Fruit fly (Drosophila melanogaster) whole organism, embryonic: ENCODE measurements around the gene Cyp303a1.

ENCODE experiments used
- Abd-B ChIP-seq: fragments of 200-800 bp; sonication (Bioruptor generic); optimal IDR thresholded peaks from 2 replicates; lab custom pipeline; 2018; ENCODE audit warnings: missing biosample characterization, mild to moderate bottlenecking, missing genetic modification characterization, moderate library complexity
- Asciz ChIP-seq: fragments of 200-800 bp; sonication (Bioruptor generic); optimal IDR thresholded peaks from 2 replicates; lab custom pipeline; 2017; ENCODE audit warnings: missing biosample characterization, mild to moderate bottlenecking, missing genetic modification characterization, missing genetic modification reagents
- CG10274 ChIP-seq: fragments of 200-800 bp; sonication (Bioruptor generic); optimal IDR thresholded peaks from 3 replicates; lab custom pipeline; 2017; ENCODE audit warnings: missing biosample characterization, mild to moderate bottlenecking, missing genetic modification characterization
- CG10321 ChIP-seq: fragments of 200-800 bp; sonication (Bioruptor generic); IDR thresholded peaks from 2 replicates; pipeline ENCODE4 v1.3.6; 2022; ENCODE audit warnings: missing biosample characterization, missing genetic modification characterization
- CG10979 ChIP-seq: fragments of 200-800 bp; sonication (Bioruptor generic); optimal IDR thresholded peaks from 2 replicates; lab custom pipeline; 2018; ENCODE audit warnings: missing biosample characterization, mild to moderate bottlenecking, missing genetic modification characterization, moderate library complexity
- CG11504 ChIP-seq: fragments of 200-800 bp; sonication (Bioruptor generic); optimal IDR thresholded peaks from 3 replicates; lab custom pipeline; 2019; ENCODE audit warnings: missing biosample characterization, mild to moderate bottlenecking, missing genetic modification characterization, moderate library complexity
- CG13287 ChIP-seq: fragments of 200-800 bp; sonication (Bioruptor generic); IDR thresholded peaks from 2 replicates; pipeline ENCODE4 v1.3.6; 2022; ENCODE audit warnings: missing biosample characterization, missing genetic modification characterization; ENCODE audit not compliant: partially characterized antibody
- CG14050 ChIP-seq: fragments of 200-800 bp; sonication (Bioruptor generic); IDR thresholded peaks from 3 replicates; pipeline ENCODE4 v1.3.6; 2022; ENCODE audit warnings: missing biosample characterization, missing genetic modification characterization
- CG14710 ChIP-seq: fragments of 200-800 bp; sonication (Bioruptor generic); optimal IDR thresholded peaks from 3 replicates; lab custom pipeline; 2019; ENCODE audit warnings: missing biosample characterization, mild to moderate bottlenecking, missing genetic modification characterization, moderate library complexity
- CG15073 ChIP-seq: fragments of 200-800 bp; sonication (Bioruptor generic); optimal IDR thresholded peaks from 2 replicates; lab custom pipeline; 2016; ENCODE audit warnings: missing biosample characterization, missing genetic modification characterization
- CG15514 ChIP-seq: fragments of 200-800 bp; sonication (Bioruptor generic); optimal IDR thresholded peaks from 3 replicates; lab custom pipeline; 2017; ENCODE audit warnings: missing biosample characterization, missing genetic modification characterization, mild to moderate bottlenecking, moderate library complexity, missing genetic modification reagents
- CG16779 ChIP-seq: fragments of 200-800 bp; sonication (Bioruptor generic); IDR thresholded peaks from 2 replicates; pipeline ENCODE4 v1.3.6; 2022; ENCODE audit warnings: missing biosample characterization, missing genetic modification characterization
- CG17186 ChIP-seq: fragments of 200-800 bp; sonication (Bioruptor generic); optimal IDR thresholded peaks from 3 replicates; lab custom pipeline; 2017; ENCODE audit warnings: missing biosample characterization, missing genetic modification reagents, missing genetic modification characterization
- CG18262 ChIP-seq: fragments of 200-800 bp; optimal IDR thresholded peaks from 3 replicates; lab custom pipeline; 2019; ENCODE audit warnings: missing biosample characterization, mild to moderate bottlenecking, missing genetic modification characterization, moderate library complexity
- CG31224 ChIP-seq: fragments of 200-800 bp; sonication (Bioruptor generic); IDR thresholded peaks from 2 replicates; pipeline ENCODE4 v1.3.6; 2022; ENCODE audit warnings: missing biosample characterization, missing genetic modification characterization
- CG34376 ChIP-seq: fragments of 200-800 bp; sonication (Bioruptor generic); optimal IDR thresholded peaks from 2 replicates; lab custom pipeline; 2018; ENCODE audit warnings: missing biosample characterization, mild to moderate bottlenecking, missing genetic modification characterization
- CG4730 ChIP-seq: fragments of 200-800 bp; sonication (Bioruptor generic); IDR thresholded peaks from 2 replicates; pipeline ENCODE4 v1.3.6; 2022; ENCODE audit warnings: missing biosample characterization, missing genetic modification characterization
- CG4820 ChIP-seq: fragments of 200-800 bp; sonication (Bioruptor generic); optimal IDR thresholded peaks from 3 replicates; lab custom pipeline; 2016; ENCODE audit warnings: missing biosample characterization, missing genetic modification characterization
- CG6272 ChIP-seq: fragments of 200-800 bp; sonication (Bioruptor generic); IDR thresholded peaks from 2 replicates; pipeline ENCODE4 v1.3.6; 2022; ENCODE audit warnings: missing biosample characterization, missing genetic modification characterization
- CG6813 ChIP-seq: fragments of 200-800 bp; sonication (Bioruptor generic); optimal IDR thresholded peaks from 2 replicates; lab custom pipeline; 2017; ENCODE audit warnings: missing biosample characterization, missing genetic modification characterization, mild to moderate bottlenecking, moderate library complexity, missing genetic modification reagents
- CG8388 ChIP-seq: fragments of 200-800 bp; sonication (Bioruptor generic); optimal IDR thresholded peaks from 2 replicates; lab custom pipeline; 2019; ENCODE audit warnings: missing biosample characterization, mild to moderate bottlenecking, missing genetic modification characterization, moderate library complexity
- CG8924 ChIP-seq: fragments of 200-800 bp; optimal IDR thresholded peaks from 3 replicates; lab custom pipeline; 2019; ENCODE audit warnings: missing biosample characterization, mild to moderate bottlenecking, missing genetic modification characterization, moderate library complexity
- CG9609 ChIP-seq: fragments of 200-800 bp; sonication (Bioruptor generic); optimal IDR thresholded peaks from 3 replicates; lab custom pipeline; 2016; ENCODE audit warnings: missing biosample characterization, missing genetic modification characterization
- CG9817 ChIP-seq: fragments of 200-800 bp; sonication (Bioruptor generic); optimal IDR thresholded peaks from 2 replicates; lab custom pipeline; 2018; ENCODE audit warnings: missing biosample characterization, mild to moderate bottlenecking, missing genetic modification characterization, moderate library complexity
- CHES-1-like ChIP-seq: fragments of 200-800 bp; sonication (Bioruptor generic); optimal IDR thresholded peaks from 2 replicates; lab custom pipeline; 2016; ENCODE audit warnings: missing biosample characterization, missing genetic modification characterization
- CrebB ChIP-seq: fragments of 200-800 bp; sonication (Bioruptor generic); optimal IDR thresholded peaks from 3 replicates; lab custom pipeline; 2018; ENCODE audit warnings: missing biosample characterization, mild to moderate bottlenecking, missing genetic modification characterization
- HHEX ChIP-seq: fragments of 200-800 bp; sonication (Bioruptor generic); optimal IDR thresholded peaks from 3 replicates; lab custom pipeline; 2017; ENCODE audit warnings: missing biosample characterization, mild to moderate bottlenecking, missing genetic modification characterization, missing genetic modification reagents
- Lhr ChIP-seq: fragments of 200-800 bp; sonication (Bioruptor generic); optimal IDR thresholded peaks from 3 replicates; lab custom pipeline; 2017; ENCODE audit warnings: mild to moderate bottlenecking, missing biosample characterization, missing genetic modification reagents, missing genetic modification characterization
- Myb ChIP-seq: fragments of 200-800 bp; sonication (Bioruptor generic); optimal IDR thresholded peaks from 2 replicates; lab custom pipeline; 2016; ENCODE audit warnings: missing biosample characterization, missing genetic modification characterization
- Spps ChIP-seq: fragments of 200-800 bp; sonication (Bioruptor generic); optimal IDR thresholded peaks from 2 replicates; lab custom pipeline; 2018; ENCODE audit warnings: missing biosample characterization, mild to moderate bottlenecking, missing genetic modification characterization
- Stat92E ChIP-seq, 3 experiments: fragments of >200 bp in 2 of 3; fragments of 200-800 bp in 1 of 3; sonication (Bioruptor generic) in 1 of 3; optimal IDR thresholded peaks; 2 replicates each; lab custom pipeline; 2017 to 2019; ENCODE audit warnings: missing biosample characterization in 3 of 3, missing genetic modification characterization in 3 of 3, mild to moderate bottlenecking in 1 of 3, moderate library complexity in 1 of 3
- ab ChIP-seq: fragments of 200-800 bp; sonication (Bioruptor generic); optimal IDR thresholded peaks from 2 replicates; lab custom pipeline; 2016; ENCODE audit warnings: missing biosample characterization, missing genetic modification characterization
- br ChIP-seq: fragments of >200 bp; optimal IDR thresholded peaks from 2 replicates; lab custom pipeline; 2017
- caup ChIP-seq: fragments of 200-800 bp; sonication (Bioruptor generic); optimal IDR thresholded peaks from 3 replicates; lab custom pipeline; 2017; ENCODE audit warnings: missing biosample characterization, mild to moderate bottlenecking, missing genetic modification characterization, moderate library complexity; ENCODE audit not compliant: severe bottlenecking
- corto ChIP-seq: fragments of 200-800 bp; sonication (Bioruptor generic); optimal IDR thresholded peaks from 2 replicates; lab custom pipeline; 2016; ENCODE audit warnings: missing biosample characterization, mild to moderate bottlenecking, missing genetic modification characterization, moderate library complexity
- croc ChIP-seq: fragments of 200-800 bp; sonication (Bioruptor generic); conservative IDR thresholded peaks from 3 replicates; pipeline ENCODE4 v1.3.6; 2022; ENCODE audit warnings: missing biosample characterization, missing genetic modification characterization
- cwo ChIP-seq: fragments of 200-800 bp; sonication (Bioruptor generic); optimal IDR thresholded peaks from 3 replicates; lab custom pipeline; 2017; ENCODE audit warnings: missing biosample characterization, missing genetic modification characterization, mild to moderate bottlenecking, moderate library complexity, missing genetic modification reagents
- dimm ChIP-seq: fragments of 200-800 bp; sonication (Bioruptor generic); IDR thresholded peaks from 2 replicates; pipeline ENCODE4 v1.3.6; 2022; ENCODE audit warnings: missing biosample characterization, missing genetic modification characterization
- ems ChIP-seq: fragments of 200-800 bp; sonication (Bioruptor generic); optimal IDR thresholded peaks from 3 replicates; lab custom pipeline; 2016; ENCODE audit warnings: missing biosample characterization, missing genetic modification characterization
- h ChIP-seq: fragments of >200 bp; optimal IDR thresholded peaks from 2 replicates; lab custom pipeline; 2017
- lov ChIP-seq, 2 experiments: fragments of 200-800 bp in 1 of 2; fragments of >200 bp in 1 of 2; sonication (Bioruptor generic) in 1 of 2; IDR thresholded peaks in 1 of 2; optimal IDR thresholded peaks in 1 of 2; 2 replicates in 1 of 2; 3 replicates in 1 of 2; pipeline versions ENCODE4 v1.3.6 to Lab custom; 2017 to 2022; ENCODE audit warnings: missing biosample characterization in 1 of 2, missing genetic modification characterization in 1 of 2
- luna ChIP-seq: fragments of 200-800 bp; sonication (Bioruptor generic); optimal IDR thresholded peaks from 2 replicates; lab custom pipeline; 2016; ENCODE audit warnings: missing biosample characterization, missing genetic modification characterization
- maf-S ChIP-seq: fragments of 200-800 bp; sonication (Bioruptor generic); optimal IDR thresholded peaks from 2 replicates; lab custom pipeline; 2016; ENCODE audit warnings: missing biosample characterization, missing genetic modification characterization
- odd ChIP-seq: fragments of 200-800 bp; sonication (Bioruptor generic); optimal IDR thresholded peaks from 2 replicates; lab custom pipeline; 2017; ENCODE audit warnings: missing biosample characterization, mild to moderate bottlenecking, missing genetic modification characterization
- pita ChIP-seq: fragments of 200-800 bp; sonication (Bioruptor generic); optimal IDR thresholded peaks from 2 replicates; lab custom pipeline; 2017; ENCODE audit warnings: missing biosample characterization, mild to moderate bottlenecking, missing genetic modification characterization
- scrt ChIP-seq: fragments of 200-800 bp; sonication (Bioruptor generic); optimal IDR thresholded peaks from 2 replicates; lab custom pipeline; 2018; ENCODE audit warnings: missing biosample characterization, mild to moderate bottlenecking, missing genetic modification characterization, moderate library complexity
- stwl ChIP-seq: fragments of 200-800 bp; sonication (Bioruptor generic); optimal IDR thresholded peaks from 3 replicates; lab custom pipeline; 2018; ENCODE audit warnings: missing biosample characterization, mild to moderate bottlenecking, missing genetic modification characterization, moderate library complexity
- wek ChIP-seq: fragments of 200-800 bp; sonication (Bioruptor generic); optimal IDR thresholded peaks from 3 replicates; lab custom pipeline; 2018; ENCODE audit warnings: missing biosample characterization, mild to moderate bottlenecking, missing genetic modification characterization, moderate library complexity

The Cyp303a1 gene

dm6 chr2L:16287602-16288392 lies 6.2 kb upstream of the Cyp303a1 start, which contains the start of the genes crp and pkaap (continued):
- TF ChIP-seq croc (GFP tag; lab: Robert Waterston, UW) (peak; percentile 26; the same call in 1 of the 3 replicates), Stat92E (GFP tag; optimal IDR thresholded peaks at IDR 0.05; lab: Kevin White, UChicago) (peak in 1 of 3 experiments; percentile 84), br (lab: Kevin White, UChicago) (no peak), CG10274 (no peak), CG4730 (no peak), CG8388 (GFP tag; lab: Kevin White, UChicago) (peak; percentile 54), CG9817 (tag; lab: Kevin White, UChicago) (peak; percentile 70), CG8924 (tag; lab: Kevin White, UChicago) (peak; percentile 49), CG6272 (peak; percentile 74), ems (GFP tag; lab: Kevin White, UChicago) (peak; percentile 68), CG16779 (GFP tag; lab: Robert Waterston, UW) (no peak), CG6813 (GFP tag; lab: Kevin White, UChicago) (peak; percentile 64), CG15514 (GFP tag; lab: Kevin White, UChicago) (peak; percentile 73), CG4820 (GFP tag; lab: Kevin White, UChicago) (peak; percentile 76), odd (GFP tag; lab: Kevin White, UChicago) (peak; percentile 19), CG17186 (peak; percentile 71), CG18262 (tag; lab: Kevin White, UChicago) (peak; percentile 65), scrt (peak; percentile 63), CG15073 (peak; percentile 13), Asciz (GFP tag; lab: Kevin White, UChicago) (peak; percentile 66), stwl (tag; lab: Kevin White, UChicago) (peak; percentile 91), CHES-1-like (peak; percentile 91), ab (GFP tag; lab: Kevin White, UChicago) (peak; percentile 56), Myb (peak; percentile 84), maf-S (GFP tag; lab: Kevin White, UChicago) (peak; percentile 88), CG9609 (GFP tag; lab: Kevin White, UChicago) (peak; percentile 75), CG10321 (GFP tag; lab: Robert Waterston, UW) (no peak), CG10979 (tag; lab: Kevin White, UChicago) (peak; percentile 100), h (lab: Kevin White, UChicago) (no peak), CG14710 (tag; lab: Kevin White, UChicago) (peak; percentile 67), CG34376 (GFP tag; lab: Kevin White, UChicago) (peak; percentile 52), CG14050 (no peak), luna (GFP tag; lab: Kevin White, UChicago) (peak; percentile 36), HHEX (GFP tag; lab: Kevin White, UChicago) (peak; percentile 75), lov (optimal IDR thresholded peaks at IDR 0.05; lab: Kevin White, UChicago) (no peak), lov (GFP tag; IDR thresholded peaks at IDR 0.05; lab: Robert Waterston, UW) (no peak), Spps (tag; lab: Kevin White, UChicago) (peak; percentile 12), CG11504 (no peak), CG31224 (no peak), Abd-B (no peak), wek (GFP tag; lab: Kevin White, UChicago) (peak; percentile 41), CG13287 (GFP tag; lab: Robert Waterston, UW) (no peak), corto (GFP tag; lab: Kevin White, UChicago) (peak; percentile 91), caup (GFP tag; lab: Kevin White, UChicago) (peak; percentile 87), dimm (no peak), Lhr (GFP tag; lab: Kevin White, UChicago) (peak; percentile 91), CrebB (tag; lab: Kevin White, UChicago) (peak; percentile 84), pita (GFP tag; lab: Kevin White, UChicago) (peak; percentile 98), cwo (GFP tag; lab: Kevin White, UChicago) (peak; percentile 59)
